Worm (Caenorhabditis elegans): ENCODE measurements around the gene C44C10.10.

- peak; percentile 75 for TF ChIP-seq hmg-1.1 (GFP tag; IDR thresholded peaks at IDR 0.05)
- peak in 1 of 2 experiments; percentile 19 for TF ChIP-seq mdl-1 (tag; optimal IDR thresholded peaks at IDR 0.05)
- no peak for TF ChIP-seq fkh-10 (GFP tag; optimal IDR thresholded peaks at IDR 0.05)
- no peak for TF ChIP-seq ama-1 (optimal IDR thresholded peaks at IDR 0.05)
Observed at ce11 chrX:11666545-11667177, 23.5 kb upstream of the C44C10.10 start, which contains the start of gene noca-2.
